Fruit fly (Drosophila melanogaster): ENCODE data around the gene CG8006.

DNA sequence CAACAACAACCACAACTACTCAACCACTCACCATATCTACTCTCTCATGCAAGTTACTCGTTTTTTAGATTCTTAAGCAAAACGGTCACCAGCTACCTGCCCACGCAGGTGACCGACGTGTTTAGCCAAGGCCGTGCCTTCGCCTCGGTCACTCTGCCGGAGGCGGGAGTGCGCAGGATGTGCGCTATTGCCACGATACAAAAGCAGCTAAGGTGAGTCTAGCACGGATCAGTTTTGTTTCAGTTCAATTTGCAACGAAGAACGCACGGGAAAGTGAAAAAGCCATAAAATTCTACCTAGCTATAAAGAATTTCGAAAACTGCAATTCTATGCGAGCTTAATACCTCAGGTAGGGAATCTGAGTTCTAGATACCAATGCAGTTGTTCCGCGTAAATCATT is 22.5 kb upstream of the CG8006 start:
- TF ChIP-seq CG8159 (tag; optimal IDR thresholded peaks at IDR 0.05) (no peak), Pif1A (GFP tag; optimal IDR thresholded peaks at IDR 0.05) (no peak), EcR (GFP tag; optimal IDR thresholded peaks at IDR 0.05) (no peak), fd96Ca (GFP tag; IDR thresholded peaks at IDR 0.05) (no peak), CG12605 (GFP tag; IDR thresholded peaks at IDR 0.05) (no peak), Snoo (tag; optimal IDR thresholded peaks at IDR 0.05) (no peak), Pif1B (GFP tag; optimal IDR thresholded peaks at IDR 0.05) (no peak), CG32121 (GFP tag; IDR thresholded peaks at IDR 0.05) (no peak), CG14655 (GFP tag; optimal IDR thresholded peaks at IDR 0.05) (no peak), rn (GFP tag; IDR thresholded peaks at IDR 0.05) (no peak), CG8301 (tag; optimal IDR thresholded peaks at IDR 0.05) (no peak)

All from whole organism, pupa.